Worm (Caenorhabditis elegans): Measurements from ENCODE around the gene msp-10.
A peak's percentile ranks its signal among the peaks of the same experiment; 100 is the strongest.

The msp-10 gene

DNA sequence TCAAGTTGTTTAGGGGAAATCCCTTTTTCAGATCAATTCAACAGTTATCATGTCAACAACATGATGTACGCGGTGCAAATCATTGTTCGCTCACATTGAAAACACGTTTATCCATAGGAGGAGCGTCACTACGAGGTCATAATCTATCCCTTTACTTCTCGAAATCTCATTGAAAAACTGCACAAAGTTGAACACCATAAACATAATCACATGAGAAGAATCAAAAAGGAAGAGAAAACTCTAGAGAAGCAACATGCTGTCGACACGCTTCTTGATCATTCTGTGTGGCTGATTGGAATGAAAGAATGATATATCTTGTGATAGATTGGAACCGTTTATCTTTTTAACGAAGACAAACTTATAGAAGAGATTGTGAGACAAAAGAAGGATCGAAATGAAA is 30.5 kb downstream of the msp-10 start:
- TF ChIP-seq nhr-71 (tag; optimal IDR thresholded peaks at IDR 0.05), result peak; percentile 93
- no peak for TF ChIP-seq snpc-4 (tag; optimal IDR thresholded peaks at IDR 0.05)
- peak; percentile 87 for TF ChIP-seq nhr-19 (GFP tag; conservative IDR thresholded peaks at IDR 0.05)
- no peak for TF ChIP-seq skn-1 (tag; optimal IDR thresholded peaks at IDR 0.05)
- TF ChIP-seq elt-3 (tag; optimal IDR thresholded peaks at IDR 0.05), result peak in 5 of 6 experiments; percentile 56 to 98 (median 67)
- no peak for TF ChIP-seq sox-4 (tag; optimal IDR thresholded peaks at IDR 0.05)
- TF ChIP-seq zag-1 (tag; optimal IDR thresholded peaks at IDR 0.05), result no peak
- peak; percentile 89 for TF ChIP-seq unc-130 (tag; optimal IDR thresholded peaks at IDR 0.05)
- peak; percentile 71 for TF ChIP-seq nhr-47 (tag; optimal IDR thresholded peaks at IDR 0.05)
- TF ChIP-seq fkh-10 (GFP tag; optimal IDR thresholded peaks at IDR 0.05), result no peak
- peak; percentile 86 for TF ChIP-seq snu-23 (GFP tag; optimal IDR thresholded peaks at IDR 0.05)
- no peak for TF ChIP-seq ceh-90 (tag; optimal IDR thresholded peaks at IDR 0.05)
- TF ChIP-seq nhr-20 (tag; optimal IDR thresholded peaks at IDR 0.05), result peak; percentile 96
- no peak for TF ChIP-seq unc-30 (tag; optimal IDR thresholded peaks at IDR 0.05)
- peak; percentile 83 for TF ChIP-seq grh-1 (GFP tag; IDR thresholded peaks at IDR 0.05)
- peak in 1 of 2 experiments; percentile 74 for TF ChIP-seq lin-35 (GFP tag; optimal IDR thresholded peaks at IDR 0.05)
- TF ChIP-seq mdl-1 (tag; optimal IDR thresholded peaks at IDR 0.05), result peak in 1 of 2 experiments; percentile 64
- TF ChIP-seq ama-1 (optimal IDR thresholded peaks at IDR 0.05), result no peak
- TF ChIP-seq egl-13 (tag; optimal IDR thresholded peaks at IDR 0.05), result no peak
- TF ChIP-seq ceh-8 (GFP tag; optimal IDR thresholded peaks at IDR 0.05), result no peak
- no peak for TF ChIP-seq nhr-237 (tag; optimal IDR thresholded peaks at IDR 0.05)
- no peak for TF ChIP-seq hlh-4 (tag; optimal IDR thresholded peaks at IDR 0.05)
- no peak for TF ChIP-seq ets-5 (GFP tag; IDR thresholded peaks at IDR 0.05)
- no peak for TF ChIP-seq nhr-12 (tag; optimal IDR thresholded peaks at IDR 0.05)
- TF ChIP-seq ceh-63 (GFP tag; optimal IDR thresholded peaks at IDR 0.05), result no peak
- no peak for TF ChIP-seq nhr-77 (tag; optimal IDR thresholded peaks at IDR 0.05)
- TF ChIP-seq C16A3.4 (tag; optimal IDR thresholded peaks at IDR 0.05), result peak; percentile 44
- no peak for TF ChIP-seq isw-1 (GFP tag; IDR thresholded peaks at IDR 0.05)
- TF ChIP-seq ztf-4 (tag; optimal IDR thresholded peaks at IDR 0.05), result peak; percentile 62
- no peak for TF ChIP-seq sup-37 (GFP tag; optimal IDR thresholded peaks at IDR 0.05)
- peak; percentile 98 for TF ChIP-seq nhr-85 (tag)
- TF ChIP-seq elt-2 (tag; optimal IDR thresholded peaks at IDR 0.05), result no peak
- TF ChIP-seq mep-1 (tag; optimal IDR thresholded peaks at IDR 0.05), result peak; percentile 53
- no peak for TF ChIP-seq efl-3 (GFP tag; optimal IDR thresholded peaks at IDR 0.05)
- TF ChIP-seq nhr-90 (tag; optimal IDR thresholded peaks at IDR 0.05; ENCODE audit: poor library complexity), result peak; percentile 87
- TF ChIP-seq lin-14 (GFP tag; optimal IDR thresholded peaks at IDR 0.05), result peak; percentile 84
- TF ChIP-seq rnt-1 (tag; optimal IDR thresholded peaks at IDR 0.05), result no peak
- TF ChIP-seq tbx-2 (tag; optimal IDR thresholded peaks at IDR 0.05), result peak; percentile 84
- TF ChIP-seq nhr-84 (tag; optimal IDR thresholded peaks at IDR 0.05), result no peak
- TF ChIP-seq fkh-8 (tag; optimal IDR thresholded peaks at IDR 0.05), result no peak
- no peak for TF ChIP-seq ces-1 (GFP tag; optimal IDR thresholded peaks at IDR 0.05)
- TF ChIP-seq C04F5.9 (tag; optimal IDR thresholded peaks at IDR 0.05), result no peak
- peak; percentile 94 for TF ChIP-seq blmp-1 (tag; optimal IDR thresholded peaks at IDR 0.05)
- TF ChIP-seq lin-15B (tag; optimal IDR thresholded peaks at IDR 0.05), result no peak
- TF ChIP-seq alr-1 (tag; optimal IDR thresholded peaks at IDR 0.05; ENCODE audit: borderline replicate concordance), result no peak
- TF ChIP-seq lin-13 (GFP tag; optimal IDR thresholded peaks at IDR 0.05), result peak; percentile 36
- TF ChIP-seq efl-1 (optimal IDR thresholded peaks at IDR 0.05), result peak in 1 of 2 experiments; percentile 17
- peak in 1 of 2 experiments; percentile 94 for TF ChIP-seq efl-1 (GFP tag; optimal IDR thresholded peaks at IDR 0.05 in 1 of 2)
- peak in 1 of 3 experiments; percentile 28 for TF ChIP-seq dpl-1 (GFP tag; optimal IDR thresholded peaks at IDR 0.05)
- TF ChIP-seq nhr-11 (tag; optimal IDR thresholded peaks at IDR 0.05), result no peak
- no peak for TF ChIP-seq mef-2 (tag; optimal IDR thresholded peaks at IDR 0.05)
- no peak for TF ChIP-seq nhr-28 (tag; optimal IDR thresholded peaks at IDR 0.05)
- no peak for TF ChIP-seq ceh-82 (tag; optimal IDR thresholded peaks at IDR 0.05)
- no peak for TF ChIP-seq mab-9 (GFP tag; IDR thresholded peaks at IDR 0.05)
- no peak for TF ChIP-seq vab-15 (tag; optimal IDR thresholded peaks at IDR 0.05)

Data from whole organism, L1 larva.